Worm (Caenorhabditis elegans) whole organism, L4 larva: ENCODE results near the gene ZK1037.6.

ENCODE experiments used
- R02D3.7 ChIP-seq: fragments of 150-350 bp; sonication (generic microtip); optimal IDR thresholded peaks from 3 replicates; lab custom pipeline; 2014; ENCODE audit warnings: missing biosample characterization, missing genetic modification characterization
- daf-12 ChIP-seq: fragments of 150-350 bp; optimal IDR thresholded peaks from 2 replicates; lab custom pipeline; 2014; ENCODE audit warnings: missing biosample characterization, missing genetic modification reagents, missing genetic modification characterization
- unc-62 ChIP-seq, 3 experiments: fragments of 150-350 bp in 1 of 3; sonication (generic microtip); optimal IDR thresholded peaks in 2 of 3; peaks in 1 of 3; 1 replicate in 1 of 3; 2 replicates in 2 of 3; lab custom pipeline; 2014 to 2017; ENCODE audit warnings: missing biosample characterization in 3 of 3, missing genetic modification characterization in 3 of 3, missing genetic modification reagents in 3 of 3, missing genotype in 1 of 3
- zip-2 ChIP-seq: fragments of 150-350 bp; optimal IDR thresholded peaks from 2 replicates; lab custom pipeline; 2014; ENCODE audit warnings: missing biosample characterization, missing genetic modification characterization

DNA sequence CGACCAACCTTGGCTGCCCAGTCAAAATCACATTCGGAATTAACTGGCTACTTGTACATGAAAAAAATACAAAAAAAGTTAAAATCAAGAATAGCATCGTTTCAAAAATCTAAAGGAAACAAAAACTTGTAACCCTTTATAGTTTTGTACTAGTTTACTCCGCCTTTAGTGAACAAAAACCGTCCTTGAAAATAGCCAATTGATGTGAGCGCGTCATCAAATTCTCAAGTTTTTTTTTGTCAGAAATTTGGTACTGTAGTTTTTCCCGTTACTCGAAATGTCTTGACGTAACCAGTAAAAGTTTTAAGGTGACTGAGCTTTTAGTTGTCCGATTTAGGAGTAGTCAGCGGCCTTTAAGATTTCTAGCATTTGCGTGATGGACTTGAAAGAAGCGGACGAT is 19.7 kb upstream of the ZK1037.6 start, which contains the start of gene C29F3.3:
- TF ChIP-seq daf-12 (tag; lab: Kevin White, UChicago) (no peak), R02D3.7 (no peak), unc-62 (GFP tag; optimal IDR thresholded peaks at IDR 0.05 in 1 of 2; lab: Kevin White, UChicago) (no peak), unc-62 (tag; optimal IDR thresholded peaks at IDR 0.05; lab: Kevin White, UChicago) (no peak), zip-2 (tag; lab: Kevin White, UChicago) (no peak)
